Fruit fly (Drosophila melanogaster): ENCODE data around the gene CG7519.

DNA sequence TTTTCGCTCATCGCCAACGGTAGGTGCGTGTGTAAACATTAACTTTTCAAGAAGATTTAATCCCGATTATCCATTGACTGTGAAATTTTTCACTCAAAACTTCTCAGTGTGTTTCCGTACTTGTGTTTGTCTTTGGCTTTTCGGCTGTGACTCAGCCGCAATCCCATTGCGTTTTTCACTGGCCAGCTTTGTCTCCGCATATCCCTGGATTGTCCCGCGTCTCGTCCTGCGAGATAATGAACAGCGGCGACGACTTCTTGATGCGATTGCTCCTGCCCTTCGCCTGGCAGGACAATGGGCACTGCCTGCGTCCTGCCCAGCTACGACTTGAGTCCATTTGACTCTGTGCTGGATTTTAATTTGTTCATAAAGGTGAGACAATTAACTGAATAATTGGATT, 10.8 kb upstream of the CG7519 start:
- TF ChIP-seq CG16779 (tag; optimal IDR thresholded peaks at IDR 0.05) (no peak), CG11762 (GFP tag; optimal IDR thresholded peaks at IDR 0.05; ENCODE audit: insufficient read depth) (no peak), acj6 (GFP tag; optimal IDR thresholded peaks at IDR 0.05) (no peak), fd59A (GFP tag; optimal IDR thresholded peaks at IDR 0.05) (no peak), Gug (GFP tag; IDR thresholded peaks at IDR 0.05) (no peak), svp (GFP tag) (no peak), Sox14 (GFP tag; optimal IDR thresholded peaks at IDR 0.05) (no peak), Eip93F (GFP tag; optimal IDR thresholded peaks at IDR 0.05) (no peak)

Data from whole organism, prepupa.